Worm (Caenorhabditis elegans) whole organism, L1 larva: ENCODE data around the gene F56C9.10.
A peak's percentile ranks its signal among the peaks of the same experiment; 100 is the strongest.

Experiments used
- C16A3.4 ChIP-seq: fragments of 150-350 bp; optimal IDR thresholded peaks from 2 replicates; lab custom pipeline; 2014; ENCODE audit warnings: missing biosample characterization, missing genetic modification characterization
- F16B12.6 ChIP-seq: fragments of 150-350 bp; optimal IDR thresholded peaks from 2 replicates; lab custom pipeline; 2014; ENCODE audit warnings: missing biosample characterization, missing genetic modification characterization
- ama-1 ChIP-seq: fragments of 150-350 bp; optimal IDR thresholded peaks from 2 replicates; lab custom pipeline; 2014
- ceh-8 ChIP-seq: fragments of 200-800 bp; sonication (Bioruptor generic); optimal IDR thresholded peaks from 2 replicates; lab custom pipeline; 2018; ENCODE audit warnings: mild to moderate bottlenecking, missing genetic modification characterization, moderate library complexity, missing compliant biosample characterization
- ceh-82 ChIP-seq, 3 experiments: fragments of 150-350 bp in 1 of 3; sonication (generic microtip) in 2 of 3; optimal IDR thresholded peaks; 2 replicates each; lab custom pipeline; 2014 to 2017; ENCODE audit warnings: missing biosample characterization in 3 of 3, missing genetic modification characterization in 3 of 3
- ces-1 ChIP-seq: fragments of 150-350 bp; optimal IDR thresholded peaks from 2 replicates; lab custom pipeline; 2014; ENCODE audit warnings: missing biosample characterization, missing genetic modification reagents, missing genetic modification characterization
- efl-1 ChIP-seq, 4 experiments: fragments of 150-350 bp; optimal IDR thresholded peaks in 3 of 4; peaks in 1 of 4; 1 replicate in 1 of 4; 2 replicates in 3 of 4; lab custom pipeline; 2014; ENCODE audit warnings: missing biosample characterization in 2 of 4, missing genetic modification characterization in 2 of 4, missing genetic modification reagents in 2 of 4
- egl-13 ChIP-seq: sonication (generic microtip); optimal IDR thresholded peaks from 2 replicates; lab custom pipeline; 2016; ENCODE audit warnings: missing genotype, missing genetic modification reagents, missing genetic modification characterization, missing compliant biosample characterization
- egl-27 ChIP-seq, 2 experiments: fragments of 150-350 bp in 1 of 2; sonication (generic microtip); optimal IDR thresholded peaks; 3 replicates each; lab custom pipeline; 2017 to 2018; ENCODE audit warnings: missing biosample characterization in 2 of 2, missing genetic modification characterization in 2 of 2, missing genetic modification reagents in 2 of 2
- elt-2 ChIP-seq: sonication (generic microtip); optimal IDR thresholded peaks from 2 replicates; lab custom pipeline; 2016; ENCODE audit warnings: missing genetic modification characterization, mild to moderate bottlenecking, inconsistent platforms, missing compliant biosample characterization, missing genetic modification reagents
- grh-1 ChIP-seq: fragments of 200-800 bp; sonication (Bioruptor generic); IDR thresholded peaks from 2 replicates; pipeline ENCODE4 v1.3.6; 2022; ENCODE audit warnings: missing genetic modification reagents, missing genetic modification characterization, missing compliant biosample characterization
- hpl-2 ChIP-seq: fragments of 150-350 bp; optimal IDR thresholded peaks from 2 replicates; lab custom pipeline; 2014; ENCODE audit warnings: missing biosample characterization, missing genetic modification reagents, missing genetic modification characterization
- irx-1 ChIP-seq: sonication (generic microtip); optimal IDR thresholded peaks from 2 replicates; lab custom pipeline; 2016; ENCODE audit warnings: missing genetic modification characterization, missing compliant biosample characterization
- isw-1 ChIP-seq: fragments of 200-800 bp; sonication (Bioruptor generic); IDR thresholded peaks from 2 replicates; pipeline ENCODE4 v1.3.6; 2022; ENCODE audit warnings: missing genetic modification characterization, missing compliant biosample characterization
- lin-14 ChIP-seq: fragments of 200-800 bp; sonication (Bioruptor generic); optimal IDR thresholded peaks from 2 replicates; lab custom pipeline; 2018; ENCODE audit warnings: mild to moderate bottlenecking, missing genetic modification characterization, moderate library complexity, missing compliant biosample characterization
- lin-35 ChIP-seq, 2 experiments: fragments of 150-350 bp; optimal IDR thresholded peaks; 2 replicates each; lab custom pipeline; 2014; ENCODE audit warnings: missing biosample characterization in 2 of 2, missing genetic modification characterization in 2 of 2, missing genetic modification reagents in 2 of 2
- lsy-2 ChIP-seq, 2 experiments: fragments of 150-350 bp; optimal IDR thresholded peaks; 2 replicates each; lab custom pipeline; 2014; ENCODE audit warnings: missing biosample characterization in 2 of 2, missing genetic modification characterization in 2 of 2
- mab-9 ChIP-seq: fragments of 200-800 bp; sonication (Bioruptor generic); IDR thresholded peaks from 2 replicates; pipeline ENCODE4 v1.3.6; 2022; ENCODE audit warnings: missing genetic modification reagents, missing genetic modification characterization, missing compliant biosample characterization
- mdl-1 ChIP-seq, 2 experiments: fragments of 150-350 bp; optimal IDR thresholded peaks; 2 replicates each; lab custom pipeline; 2014 to 2017; ENCODE audit warnings: missing biosample characterization in 2 of 2, missing genetic modification characterization in 2 of 2, inconsistent platforms in 1 of 2
- mep-1 ChIP-seq: fragments of 150-350 bp; optimal IDR thresholded peaks from 2 replicates; lab custom pipeline; 2014; ENCODE audit warnings: missing biosample characterization, missing genetic modification characterization
- nhr-19 ChIP-seq: fragments of 200-800 bp; sonication (Bioruptor generic); conservative IDR thresholded peaks from 2 replicates; pipeline ENCODE4 v1.3.6; 2022; ENCODE audit warnings: missing genetic modification characterization, missing compliant biosample characterization
- nhr-20 ChIP-seq: sonication (generic microtip); optimal IDR thresholded peaks from 2 replicates; lab custom pipeline; 2016; ENCODE audit warnings: mild to moderate bottlenecking, missing genetic modification characterization, missing compliant biosample characterization
- nhr-28 ChIP-seq: fragments of 150-350 bp; optimal IDR thresholded peaks from 2 replicates; lab custom pipeline; 2014; ENCODE audit warnings: missing biosample characterization, missing genetic modification characterization
- nhr-71 ChIP-seq: sonication (generic microtip); optimal IDR thresholded peaks from 2 replicates; lab custom pipeline; 2016; ENCODE audit warnings: mild to moderate bottlenecking, missing genetic modification characterization, moderate library complexity, missing compliant biosample characterization
- nhr-77 ChIP-seq: fragments of 150-350 bp; optimal IDR thresholded peaks from 2 replicates; lab custom pipeline; 2014; ENCODE audit warnings: missing biosample characterization, missing genetic modification characterization
- pax-3 ChIP-seq: fragments of 200-800 bp; sonication (Bioruptor generic); optimal IDR thresholded peaks from 2 replicates; lab custom pipeline; 2018; ENCODE audit warnings: mild to moderate bottlenecking, missing genetic modification characterization, moderate library complexity, missing compliant biosample characterization
- rnt-1 ChIP-seq: sonication (generic microtip); optimal IDR thresholded peaks from 2 replicates; lab custom pipeline; 2016; ENCODE audit warnings: mild to moderate bottlenecking, missing genetic modification characterization, moderate library complexity, missing compliant biosample characterization
- skn-1 ChIP-seq: fragments of 150-350 bp; optimal IDR thresholded peaks from 2 replicates; lab custom pipeline; 2014; ENCODE audit warnings: missing biosample characterization, missing genetic modification characterization
- sox-4 ChIP-seq: sonication (generic microtip); optimal IDR thresholded peaks from 2 replicates; lab custom pipeline; 2016; ENCODE audit warnings: missing genetic modification characterization, missing compliant biosample characterization
- sptf-1 ChIP-seq: fragments of 150-350 bp; optimal IDR thresholded peaks from 2 replicates; lab custom pipeline; 2014; ENCODE audit warnings: missing biosample characterization, missing genetic modification characterization
- tlp-1 ChIP-seq: fragments of 150-350 bp; optimal IDR thresholded peaks from 2 replicates; lab custom pipeline; 2014; ENCODE audit warnings: missing biosample characterization, missing genetic modification characterization
- unc-86 ChIP-seq: sonication (generic microtip); optimal IDR thresholded peaks from 2 replicates; lab custom pipeline; 2016; ENCODE audit warnings: missing genetic modification characterization, missing compliant biosample characterization
- unc-98 ChIP-seq: fragments of 200-800 bp; sonication (Bioruptor generic); IDR thresholded peaks from 2 replicates; pipeline ENCODE4 v1.3.6; 2022; ENCODE audit warnings: missing genetic modification characterization, missing compliant biosample characterization
- vab-15 ChIP-seq: sonication (generic microtip); optimal IDR thresholded peaks from 2 replicates; lab custom pipeline; 2017; ENCODE audit warnings: missing genotype, mild to moderate bottlenecking, missing genetic modification characterization, missing compliant biosample characterization
- xbp-1 ChIP-seq: sonication (generic microtip); optimal IDR thresholded peaks from 2 replicates; lab custom pipeline; 2016; ENCODE audit warnings: missing genetic modification characterization, missing compliant biosample characterization
- ztf-4 ChIP-seq: fragments of 150-350 bp; optimal IDR thresholded peaks from 2 replicates; lab custom pipeline; 2014; ENCODE audit warnings: missing biosample characterization, missing genetic modification characterization

F56C9.10 gene

DNA sequence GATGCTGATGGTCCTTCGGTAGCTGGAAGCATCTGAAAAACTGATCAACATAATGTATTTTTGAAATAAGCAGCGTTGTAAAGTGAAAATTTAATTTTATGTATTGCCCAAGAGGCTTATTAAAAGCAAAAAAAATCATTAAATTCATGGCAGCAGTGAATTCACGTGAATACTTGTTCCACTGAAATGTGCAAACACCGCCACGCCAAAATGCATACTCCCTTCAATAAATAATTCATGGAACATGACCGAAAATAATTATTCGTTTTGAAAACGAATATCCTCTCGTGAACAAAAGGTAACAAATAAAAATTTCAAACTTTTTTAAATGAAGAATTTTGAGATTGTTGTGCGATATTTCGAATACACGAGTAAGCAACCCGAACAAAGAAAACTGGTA is 22.2 kb upstream of the F56C9.10 start, which contains the start of gene F08F8.10 (continued):
- TF ChIP-seq nhr-77 (no peak), ztf-4 (no peak), nhr-71 (peak; percentile 56), efl-1 (optimal IDR thresholded peaks at IDR 0.05; lab: Kevin White, UChicago) (peak; percentile 52 to 64), efl-1 (GFP tag; optimal IDR thresholded peaks at IDR 0.05 in 1 of 2; lab: Kevin White, UChicago) (peak; percentile 63 to 96), egl-27 (tag; optimal IDR thresholded peaks at IDR 0.05; lab: Kevin White, UChicago) (no peak), ceh-82 (tag; optimal IDR thresholded peaks at IDR 0.05; lab: Kevin White, UChicago) (peak in 1 of 3 experiments; percentile 18), ceh-8 (GFP tag; lab: Kevin White, UChicago) (no peak), sox-4 (tag; lab: Kevin White, UChicago) (no peak)

DNA sequence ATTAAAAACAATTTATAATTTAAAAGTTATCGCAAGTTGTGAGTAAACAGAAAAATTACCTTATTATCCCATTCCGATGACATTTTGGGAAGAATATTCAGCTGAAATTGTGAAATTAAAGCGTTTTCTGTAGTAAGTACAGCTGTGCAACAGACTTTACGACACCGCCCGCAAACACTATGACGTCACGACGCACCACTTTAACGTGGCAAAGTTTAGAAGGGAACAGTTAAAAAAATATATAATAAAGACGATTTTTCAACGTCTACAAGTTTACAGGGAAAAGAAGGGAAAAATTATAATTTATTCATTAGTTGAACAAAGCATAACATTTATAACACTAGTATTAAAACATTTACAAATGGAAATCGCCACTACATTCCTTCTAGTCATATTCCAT is 18.8 kb upstream of the F56C9.10 start, which contains the start of gene F08F8.9:
Gene F08F8.9, minus strand, starts transcription at position 101 of the 400 bp plus-strand sequence.
- TF ChIP-seq F16B12.6, result peak; percentile 45
- peak in 1 of 2 experiments; percentile 1 for TF ChIP-seq lin-35 (GFP tag; optimal IDR thresholded peaks at IDR 0.05; lab: Kevin White, UChicago)
- TF ChIP-seq efl-1 (optimal IDR thresholded peaks at IDR 0.05; lab: Kevin White, UChicago), result no peak
- TF ChIP-seq efl-1 (GFP tag; optimal IDR thresholded peaks at IDR 0.05 in 1 of 2; lab: Kevin White, UChicago), result no peak

DNA sequence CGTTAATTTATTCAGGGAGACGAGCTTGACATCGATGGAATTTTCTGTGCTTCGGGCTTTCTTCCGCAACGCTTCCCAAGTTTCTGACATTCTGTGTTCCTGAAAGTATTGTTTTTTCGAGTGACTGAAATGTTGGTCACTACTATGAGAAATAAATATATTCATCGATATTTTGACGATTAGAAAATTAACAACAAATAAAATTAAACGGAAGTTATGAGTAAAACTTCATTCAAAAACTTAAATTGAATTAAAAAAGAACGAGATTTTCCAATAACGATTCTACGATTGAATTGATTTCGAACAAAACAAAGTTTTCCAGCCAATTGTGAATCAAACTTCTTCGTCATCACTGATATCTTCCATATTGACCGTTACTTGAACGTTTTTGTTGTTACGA is 14.0 kb upstream of the F56C9.10 start, which contains the start of gene gos-28:
Gene gos-28, minus strand, starts transcription at position 101 of the 400 bp plus-strand sequence.
- TF ChIP-seq lsy-2 (tag; optimal IDR thresholded peaks at IDR 0.05; lab: Kevin White, UChicago) (no peak), mdl-1 (tag; optimal IDR thresholded peaks at IDR 0.05; lab: Kevin White, UChicago) (no peak), C16A3.4 (tag; lab: Kevin White, UChicago) (no peak), mep-1 (no peak), vab-15 (tag; lab: Kevin White, UChicago) (no peak), sptf-1 (tag; lab: Kevin White, UChicago) (no peak), lin-14 (GFP tag; lab: Kevin White, UChicago) (no peak), nhr-28 (tag; lab: Kevin White, UChicago) (no peak), pax-3 (tag; lab: Kevin White, UChicago) (no peak), unc-86 (no peak), ztf-4 (no peak), nhr-71 (no peak), grh-1 (GFP tag; lab: Robert Waterston, UW) (no peak), egl-13 (tag; lab: Kevin White, UChicago) (no peak), ceh-82 (tag; optimal IDR thresholded peaks at IDR 0.05; lab: Kevin White, UChicago) (no peak), unc-98 (GFP tag; lab: Robert Waterston, UW) (no peak), rnt-1 (tag; lab: Kevin White, UChicago) (no peak), lin-35 (GFP tag; optimal IDR thresholded peaks at IDR 0.05; lab: Kevin White, UChicago) (no peak), nhr-20 (tag; lab: Kevin White, UChicago) (no peak), irx-1 (no peak)

DNA sequence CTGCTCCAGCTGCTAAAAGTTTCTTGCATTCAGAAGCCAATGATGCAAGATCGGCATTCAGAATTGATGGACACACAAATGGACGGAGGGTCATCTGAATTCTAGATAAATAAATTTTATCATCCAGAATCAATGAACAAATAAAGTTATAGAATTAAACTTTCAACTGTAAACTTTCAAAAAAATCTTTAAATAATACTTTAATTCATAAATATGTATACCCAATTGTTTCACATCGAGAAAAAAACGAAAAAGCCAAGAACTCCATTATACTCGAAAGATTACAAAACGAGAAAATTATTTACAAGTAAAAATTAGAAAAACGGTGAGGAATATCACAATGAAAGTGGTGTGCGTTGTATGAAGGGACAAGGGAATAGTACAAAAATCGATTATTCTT is 11.9 kb upstream of the F56C9.10 start, which contains the start of gene F08F8.7:
Gene F08F8.7, minus strand, starts transcription at position 101 of the 400 bp plus-strand sequence.
- TF ChIP-seq ama-1 (lab: Kevin White, UChicago) (no peak), elt-2 (no peak), skn-1 (tag; lab: Kevin White, UChicago) (no peak), ces-1 (no peak), mab-9 (no peak), irx-1 (no peak), isw-1 (GFP tag; lab: Robert Waterston, UW) (no peak), egl-13 (tag; lab: Kevin White, UChicago) (no peak), nhr-19 (GFP tag; lab: Robert Waterston, UW) (no peak), hpl-2 (GFP tag; lab: Kevin White, UChicago) (no peak), xbp-1 (tag; lab: Kevin White, UChicago) (no peak), tlp-1 (no peak)
